Worm (Caenorhabditis elegans) whole organism, L3 larva: ENCODE data around the gene dnj-2.

Experiments
- R02D3.7 ChIP-seq: fragments of 150-350 bp; optimal IDR thresholded peaks from 2 replicates; lab custom pipeline; 2014; ENCODE audit warnings: missing biosample characterization, missing genetic modification characterization
- ZK546.5 ChIP-seq: sonication (generic microtip); optimal IDR thresholded peaks from 2 replicates; lab custom pipeline; 2017; ENCODE audit warnings: missing biosample characterization, missing genetic modification characterization
- aly-2 ChIP-seq: fragments of 150-350 bp; optimal IDR thresholded peaks from 2 replicates; lab custom pipeline; 2014; ENCODE audit warnings: missing biosample characterization, missing genetic modification characterization
- ceh-16 ChIP-seq: sonication (generic microtip); optimal IDR thresholded peaks from 2 replicates; lab custom pipeline; 2017; ENCODE audit warnings: missing biosample characterization, missing genetic modification characterization
- ceh-28 ChIP-seq: fragments of 150-350 bp; optimal IDR thresholded peaks from 2 replicates; lab custom pipeline; 2014; ENCODE audit warnings: missing biosample characterization, missing genetic modification reagents, missing genetic modification characterization
- ceh-82 ChIP-seq: fragments of 150-350 bp; optimal IDR thresholded peaks from 2 replicates; lab custom pipeline; 2014; ENCODE audit warnings: missing biosample characterization, missing genetic modification characterization
- ceh-9 ChIP-seq: sonication (generic microtip); optimal IDR thresholded peaks from 2 replicates; lab custom pipeline; 2018; ENCODE audit warnings: missing biosample characterization, missing genetic modification characterization
- egl-5 ChIP-seq: fragments of 150-350 bp; optimal IDR thresholded peaks from 2 replicates; lab custom pipeline; 2017; ENCODE audit warnings: missing biosample characterization, missing genetic modification reagents, missing genetic modification characterization, inconsistent platforms
- elt-1 ChIP-seq: fragments of 150-350 bp; optimal IDR thresholded peaks from 2 replicates; lab custom pipeline; 2014; ENCODE audit warnings: missing biosample characterization, missing genetic modification characterization
- elt-2 ChIP-seq: sonication (generic microtip); optimal IDR thresholded peaks from 2 replicates; lab custom pipeline; 2016; ENCODE audit warnings: missing genetic modification reagents, mild to moderate bottlenecking, missing genetic modification characterization, missing compliant biosample characterization
- elt-3 ChIP-seq, 3 experiments: fragments of 150-350 bp in 1 of 3; sonication (generic microtip) in 2 of 3; optimal IDR thresholded peaks; 2 replicates in 2 of 3; 4 replicates in 1 of 3; lab custom pipeline; 2014 to 2017; ENCODE audit warnings: missing biosample characterization in 3 of 3, missing genetic modification characterization in 3 of 3
- eor-1 ChIP-seq, 2 experiments: fragments of 150-350 bp; optimal IDR thresholded peaks; 2 replicates each; lab custom pipeline; 2014 to 2018; ENCODE audit warnings: missing biosample characterization in 2 of 2, missing genetic modification characterization in 2 of 2
- fkh-2 ChIP-seq: fragments of 150-350 bp; optimal IDR thresholded peaks from 2 replicates; lab custom pipeline; 2014; ENCODE audit warnings: missing biosample characterization, missing genetic modification reagents, missing genetic modification characterization
- fos-1 ChIP-seq: fragments of 150-350 bp; optimal IDR thresholded peaks from 2 replicates; lab custom pipeline; 2014; ENCODE audit warnings: missing biosample characterization, missing genetic modification characterization
- hmg-11 ChIP-seq: sonication (generic microtip); optimal IDR thresholded peaks from 2 replicates; lab custom pipeline; 2016; ENCODE audit warnings: missing genetic modification characterization, missing compliant biosample characterization
- jun-1 ChIP-seq: fragments of 150-350 bp; optimal IDR thresholded peaks from 2 replicates; lab custom pipeline; 2014; ENCODE audit warnings: missing biosample characterization, missing genetic modification reagents, missing genetic modification characterization
- lin-15B ChIP-seq: fragments of 150-350 bp; optimal IDR thresholded peaks from 2 replicates; lab custom pipeline; 2014; ENCODE audit warnings: missing biosample characterization, missing genetic modification characterization
- lin-39 ChIP-seq: fragments of 150-350 bp; optimal IDR thresholded peaks from 2 replicates; lab custom pipeline; 2018; ENCODE audit warnings: missing biosample characterization, missing genetic modification reagents, missing genetic modification characterization
- lsy-12 ChIP-seq: sonication (generic microtip); optimal IDR thresholded peaks from 2 replicates; lab custom pipeline; 2016; ENCODE audit warnings: mild to moderate bottlenecking, missing genetic modification characterization, missing compliant biosample characterization
- mdl-1 ChIP-seq: fragments of 150-350 bp; optimal IDR thresholded peaks from 2 replicates; lab custom pipeline; 2014; ENCODE audit warnings: missing biosample characterization, missing genetic modification characterization
- mml-1 ChIP-seq: fragments of 150-350 bp; sonication (generic microtip); optimal IDR thresholded peaks from 3 replicates; lab custom pipeline; 2014; ENCODE audit warnings: missing biosample characterization, missing genetic modification characterization
- nfya-1 ChIP-seq: sonication (generic microtip); optimal IDR thresholded peaks from 2 replicates; lab custom pipeline; 2017; ENCODE audit warnings: missing genetic modification characterization, mild to moderate bottlenecking, missing compliant biosample characterization, antibody characterized with exemption, moderate library complexity; ENCODE audit not compliant: insufficient read depth
- nhr-11 ChIP-seq: fragments of 150-350 bp; optimal IDR thresholded peaks from 2 replicates; lab custom pipeline; 2014; ENCODE audit warnings: missing biosample characterization, missing genetic modification characterization
- nhr-12 ChIP-seq: fragments of 150-350 bp; optimal IDR thresholded peaks from 2 replicates; lab custom pipeline; 2014; ENCODE audit warnings: missing biosample characterization, missing genetic modification characterization
- nhr-23 ChIP-seq: fragments of 150-350 bp; optimal IDR thresholded peaks from 2 replicates; lab custom pipeline; 2014; ENCODE audit warnings: missing biosample characterization, missing genetic modification reagents, missing genetic modification characterization
- nhr-237 ChIP-seq: fragments of 150-350 bp; optimal IDR thresholded peaks from 2 replicates; lab custom pipeline; 2014; ENCODE audit warnings: missing biosample characterization, missing genetic modification characterization
- nhr-43 ChIP-seq: sonication (generic microtip); optimal IDR thresholded peaks from 2 replicates; lab custom pipeline; 2016; ENCODE audit warnings: mild to moderate bottlenecking, missing genetic modification characterization, missing compliant biosample characterization; ENCODE audit not compliant: poor library complexity, severe bottlenecking
- nhr-67 ChIP-seq: fragments of 150-350 bp; optimal IDR thresholded peaks from 2 replicates; lab custom pipeline; 2014; ENCODE audit warnings: missing biosample characterization, missing genetic modification characterization
- nhr-76 ChIP-seq: fragments of 150-350 bp; sonication (generic microtip); optimal IDR thresholded peaks from 5 replicates; lab custom pipeline; 2014; ENCODE audit warnings: missing biosample characterization, missing genetic modification characterization
- nhr-77 ChIP-seq: fragments of 150-350 bp; optimal IDR thresholded peaks from 2 replicates; lab custom pipeline; 2014; ENCODE audit warnings: missing biosample characterization, missing genetic modification characterization
- pqm-1 ChIP-seq: fragments of 150-350 bp; optimal IDR thresholded peaks from 2 replicates; lab custom pipeline; 2017; ENCODE audit warnings: missing biosample characterization, missing genetic modification characterization, inconsistent platforms
- sea-2 ChIP-seq: fragments of 150-350 bp; sonication (generic microtip); optimal IDR thresholded peaks from 4 replicates; lab custom pipeline; 2014; ENCODE audit warnings: missing biosample characterization, missing genetic modification reagents, missing genetic modification characterization
- skn-1 ChIP-seq: fragments of 150-350 bp; optimal IDR thresholded peaks from 2 replicates; lab custom pipeline; 2014; ENCODE audit warnings: missing biosample characterization, missing genetic modification characterization
- tbx-2 ChIP-seq: sonication (generic microtip); optimal IDR thresholded peaks from 2 replicates; lab custom pipeline; 2016; ENCODE audit warnings: mild to moderate bottlenecking, missing genetic modification characterization, missing compliant biosample characterization
- unc-39 ChIP-seq: sonication (generic microtip); optimal IDR thresholded peaks from 4 replicates; lab custom pipeline; 2017; ENCODE audit warnings: missing biosample characterization, missing genetic modification characterization
- unc-62 ChIP-seq: fragments of 150-350 bp; sonication (generic microtip); optimal IDR thresholded peaks from 4 replicates; lab custom pipeline; 2014; ENCODE audit warnings: missing biosample characterization, missing genetic modification reagents, missing genetic modification characterization
- zag-1 ChIP-seq: fragments of 150-350 bp; optimal IDR thresholded peaks from 2 replicates; lab custom pipeline; 2014; ENCODE audit warnings: missing biosample characterization, missing genetic modification characterization
- ztf-4 ChIP-seq: fragments of 150-350 bp; optimal IDR thresholded peaks from 2 replicates; lab custom pipeline; 2014; ENCODE audit warnings: missing biosample characterization, missing genetic modification characterization

The dnj-2 gene

DNA sequence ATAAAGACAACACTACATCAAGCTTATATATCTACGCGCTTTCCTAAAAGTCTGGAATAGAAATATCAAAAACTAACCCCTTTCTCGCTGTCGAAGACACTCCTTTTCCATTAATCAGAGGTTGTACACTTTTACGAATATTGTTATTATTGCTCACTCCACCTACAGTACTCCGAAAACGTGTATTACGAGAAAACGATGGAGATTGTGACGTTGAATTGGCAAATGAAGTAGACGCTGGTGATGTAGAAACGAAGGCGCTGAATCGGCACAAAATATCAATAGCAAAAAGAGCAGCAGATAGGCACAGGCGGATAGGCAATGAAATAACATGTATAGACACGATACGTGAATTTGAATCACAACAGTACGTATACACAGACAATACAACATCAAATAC lies 30.5 kb upstream of the dnj-2 start:
- TF ChIP-seq nhr-23 (tag; lab: Kevin White, UChicago): no peak
- no peak for TF ChIP-seq nhr-43 (tag; lab: Kevin White, UChicago)
- no peak for TF ChIP-seq nhr-12 (tag; lab: Kevin White, UChicago)
- no peak for TF ChIP-seq mml-1 (tag; lab: Kevin White, UChicago)
- TF ChIP-seq fos-1 (tag; lab: Kevin White, UChicago): no peak
- TF ChIP-seq lin-15B (tag; lab: Kevin White, UChicago): no peak
- TF ChIP-seq, all 47 proteins: peak for 0

- TF ChIP-seq nhr-76 (tag; lab: Kevin White, UChicago) (no peak), unc-62 (GFP tag; lab: Kevin White, UChicago) (no peak), ceh-9 (tag; lab: Kevin White, UChicago) (no peak), nhr-43 (tag; lab: Kevin White, UChicago) (no peak), zag-1 (no peak), ceh-82 (tag; lab: Kevin White, UChicago) (no peak), elt-2 (tag; lab: Kevin White, UChicago) (no peak), nfya-1 (no peak), elt-3 (tag; optimal IDR thresholded peaks at IDR 0.05; lab: Kevin White, UChicago) (no peak), unc-39 (tag; lab: Kevin White, UChicago) (no peak), mml-1 (tag; lab: Kevin White, UChicago) (no peak), mdl-1 (no peak), skn-1 (tag; lab: Kevin White, UChicago) (no peak), eor-1 (tag; optimal IDR thresholded peaks at IDR 0.05; lab: Kevin White, UChicago) (no peak), aly-2 (tag; lab: Kevin White, UChicago) (no peak), nhr-237 (no peak), elt-1 (tag; lab: Kevin White, UChicago) (no peak)
Observed at ce11 chrIV:11340735-11341443, 27.1 kb upstream of the dnj-2 start.

- no peak for TF ChIP-seq jun-1 (tag; lab: Kevin White, UChicago)
- no peak for TF ChIP-seq ZK546.5
- no peak for TF ChIP-seq nhr-12 (tag; lab: Kevin White, UChicago)
- no peak for TF ChIP-seq ceh-16
- TF ChIP-seq pqm-1: no peak
- no peak for TF ChIP-seq zag-1
- no peak for TF ChIP-seq lin-15B (tag; lab: Kevin White, UChicago)
- no peak for TF ChIP-seq ztf-4 (tag; lab: Kevin White, UChicago)
- no peak for TF ChIP-seq fkh-2 (tag; lab: Kevin White, UChicago)
- no peak for TF ChIP-seq elt-3 (tag; optimal IDR thresholded peaks at IDR 0.05; lab: Kevin White, UChicago)
- TF ChIP-seq ceh-28 (tag; lab: Kevin White, UChicago): no peak
- no peak for TF ChIP-seq lin-39 (tag; lab: Kevin White, UChicago)
- no peak for TF ChIP-seq nhr-43 (tag; lab: Kevin White, UChicago)
- no peak for TF ChIP-seq nhr-77
- TF ChIP-seq lsy-12 (tag; lab: Kevin White, UChicago): no peak
- no peak for TF ChIP-seq nhr-67 (tag; lab: Kevin White, UChicago)
- TF ChIP-seq eor-1 (tag; optimal IDR thresholded peaks at IDR 0.05; lab: Kevin White, UChicago): no peak
- no peak for TF ChIP-seq ceh-9 (tag; lab: Kevin White, UChicago)
- no peak for TF ChIP-seq tbx-2 (tag; lab: Kevin White, UChicago)
Observed at ce11 chrIV:11337021-11337420, 23.2 kb upstream of the dnj-2 start, which contains the start of gene F54E12.2. F54E12.2 (minus strand) TSS chrIV:11337184.

DNA sequence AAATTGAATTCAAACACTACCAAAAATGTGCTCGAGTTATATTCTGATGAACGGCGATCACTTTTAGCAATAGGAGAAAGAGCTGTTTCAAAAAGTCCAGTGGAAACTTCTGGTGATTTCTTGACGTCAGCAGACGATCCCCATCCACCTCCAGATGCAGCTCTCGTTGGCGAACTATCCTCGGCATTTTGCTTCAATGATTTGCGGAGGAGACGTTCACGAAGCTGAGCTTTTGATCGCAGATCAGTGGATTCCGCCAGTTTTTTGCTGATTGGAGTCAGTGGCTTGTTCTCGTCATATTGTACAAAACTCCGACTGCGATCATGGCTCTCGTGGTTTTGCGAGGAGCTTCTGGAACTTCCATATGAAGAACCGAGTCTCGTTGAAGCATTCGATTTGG lies 22.4 kb upstream of the dnj-2 start:
- TF ChIP-seq egl-5 (no peak), ceh-9 (tag; lab: Kevin White, UChicago) (no peak), elt-2 (tag; lab: Kevin White, UChicago) (no peak), pqm-1 (no peak), R02D3.7 (tag; lab: Kevin White, UChicago) (no peak), mml-1 (tag; lab: Kevin White, UChicago) (no peak), sea-2 (GFP tag; lab: Kevin White, UChicago) (no peak), nhr-11 (tag; lab: Kevin White, UChicago) (no peak), hmg-11 (no peak), elt-1 (tag; lab: Kevin White, UChicago) (no peak), lin-15B (tag; lab: Kevin White, UChicago) (no peak), nhr-76 (tag; lab: Kevin White, UChicago) (no peak)
